Fruit fly (Drosophila melanogaster): ENCODE measurements around the gene Inx5.

Gene Inx5

dm6 chrX:19166152-19166935 is 4.3 kb downstream of the Inx5 start (continued):
- peak; percentile 49 for TF ChIP-seq Sox102F (GFP tag; optimal IDR thresholded peaks at IDR 0.05)
- TF ChIP-seq CG8632 (GFP tag; optimal IDR thresholded peaks at IDR 0.05), result peak; percentile 48
- TF ChIP-seq CG8119 (GFP tag; IDR thresholded peaks at IDR 0.05), result no peak
- TF ChIP-seq Hr4 (GFP tag; optimal IDR thresholded peaks at IDR 0.05), result peak; percentile 51
- TF ChIP-seq pdm3 (GFP tag; optimal IDR thresholded peaks at IDR 0.05), result peak; percentile 45
- peak; percentile 19 for TF ChIP-seq net (GFP tag; optimal IDR thresholded peaks at IDR 0.05)
- peak; percentile 17 for TF ChIP-seq OdsH (GFP tag; optimal IDR thresholded peaks at IDR 0.05)
- no peak for TF ChIP-seq Hr38 (GFP tag; optimal IDR thresholded peaks at IDR 0.05)
- TF ChIP-seq Eip75B (GFP tag; optimal IDR thresholded peaks at IDR 0.05), result peak; percentile 9
- TF ChIP-seq CG10669 (GFP tag; optimal IDR thresholded peaks at IDR 0.05), result peak; percentile 31
- TF ChIP-seq vri (GFP tag; optimal IDR thresholded peaks at IDR 0.05), result peak; percentile 51
- TF ChIP-seq Ets21C (GFP tag; optimal IDR thresholded peaks at IDR 0.05), result peak; percentile 42
- TF ChIP-seq Eip93F (GFP tag; optimal IDR thresholded peaks at IDR 0.05), result no peak
- TF ChIP-seq CG1621 (tag; optimal IDR thresholded peaks at IDR 0.05), result peak; percentile 0
- no peak for TF ChIP-seq Sox14 (GFP tag; optimal IDR thresholded peaks at IDR 0.05)
- peak; percentile 38 for TF ChIP-seq CG6276 (GFP tag; optimal IDR thresholded peaks at IDR 0.05)
- peak; percentile 63 for TF ChIP-seq lz (GFP tag; optimal IDR thresholded peaks at IDR 0.05)
- TF ChIP-seq eg (GFP tag; IDR thresholded peaks at IDR 0.05), result 0 out of 3 replicates have a peak, but pooled peaks have one; percentile 30
- TF ChIP-seq CG6163 (GFP tag; IDR thresholded peaks at IDR 0.05), result no peak
- peak; percentile 39 for TF ChIP-seq achi (GFP tag; optimal IDR thresholded peaks at IDR 0.05)
- peak; percentile 44 for TF ChIP-seq Sox15 (GFP tag; optimal IDR thresholded peaks at IDR 0.05)
- TF ChIP-seq CG11902 (GFP tag; optimal IDR thresholded peaks at IDR 0.05), result peak; percentile 5
- TF ChIP-seq svp (GFP tag), result peak; percentile 82
- no peak for TF ChIP-seq CG11294 (GFP tag; IDR thresholded peaks at IDR 0.05)
- TF ChIP-seq salr (GFP tag; optimal IDR thresholded peaks at IDR 0.05), result peak in 1 of 2 experiments; percentile 14
- TF ChIP-seq CG16779 (tag; optimal IDR thresholded peaks at IDR 0.05), result peak; percentile 8
- peak; percentile 39 for TF ChIP-seq fd59A (GFP tag; optimal IDR thresholded peaks at IDR 0.05)
- TF ChIP-seq CG15336 (GFP tag; IDR thresholded peaks at IDR 0.05), result no peak
- TF ChIP-seq CG10631 (GFP tag; optimal IDR thresholded peaks at IDR 0.05), result peak; percentile 28
- peak; percentile 26 for TF ChIP-seq CG3032 (tag; optimal IDR thresholded peaks at IDR 0.05)
- TF ChIP-seq Lpt (GFP tag; optimal IDR thresholded peaks at IDR 0.05), result no peak
- peak; percentile 62 for TF ChIP-seq esn (GFP tag; optimal IDR thresholded peaks at IDR 0.05)
- TF ChIP-seq CG6808 (GFP tag; optimal IDR thresholded peaks at IDR 0.05), result peak; percentile 41
- no peak for TF ChIP-seq ss (GFP tag; optimal IDR thresholded peaks at IDR 0.05)
- TF ChIP-seq Gug (GFP tag; IDR thresholded peaks at IDR 0.05), result no peak
- TF ChIP-seq CG4318 (GFP tag; optimal IDR thresholded peaks at IDR 0.05), result peak; percentile 7
- peak; percentile 62 for TF ChIP-seq CG31627 (GFP tag; optimal IDR thresholded peaks at IDR 0.05)
- peak; percentile 15 for TF ChIP-seq spab (GFP tag; optimal IDR thresholded peaks at IDR 0.05)
- peak; percentile 48 for TF ChIP-seq topi (GFP tag; optimal IDR thresholded peaks at IDR 0.05)
- peak; percentile 56 for TF ChIP-seq cyc (GFP tag; optimal IDR thresholded peaks at IDR 0.05)
- peak; percentile 11 for TF ChIP-seq CG3919 (GFP tag; optimal IDR thresholded peaks at IDR 0.05)
- TF ChIP-seq CG7368 (GFP tag; optimal IDR thresholded peaks at IDR 0.05), result no peak
